Worm (Caenorhabditis elegans): ENCODE measurements around the gene pxn-1.
A peak's percentile ranks its signal among the peaks of the same experiment; 100 is the strongest.

Gene pxn-1

ce11 chrV:8494260-8494939 lies at the start of gene pxn-1:
Gene pxn-1, plus strand, starts transcription at chrV:8494889.
- peak; percentile 74 for TF ChIP-seq unc-55 (GFP tag; optimal IDR thresholded peaks at IDR 0.05)
- TF ChIP-seq lin-39 (tag; optimal IDR thresholded peaks at IDR 0.05), result no peak
- peak; percentile 73 for TF ChIP-seq mab-5 (tag; optimal IDR thresholded peaks at IDR 0.05)

- TF ChIP-seq nhr-237 (tag; optimal IDR thresholded peaks at IDR 0.05), result no peak
- TF ChIP-seq nhr-21 (tag; optimal IDR thresholded peaks at IDR 0.05), result peak; percentile 14
- no peak for TF ChIP-seq ama-1 (optimal IDR thresholded peaks at IDR 0.05)
- TF ChIP-seq ceh-16 (tag; optimal IDR thresholded peaks at IDR 0.05), result no peak
- TF ChIP-seq lin-11 (tag; optimal IDR thresholded peaks at IDR 0.05), result no peak
- TF ChIP-seq blmp-1 (tag; optimal IDR thresholded peaks at IDR 0.05; ENCODE audit: insufficient read depth), result no peak
- peak; percentile 50 for TF ChIP-seq crh-2 (tag; optimal IDR thresholded peaks at IDR 0.05)
- no peak for TF ChIP-seq mbf-1 (tag; optimal IDR thresholded peaks at IDR 0.05)
- TF ChIP-seq sma-3 (GFP tag; optimal IDR thresholded peaks at IDR 0.05), result peak; percentile 66
- peak; percentile 48 for TF ChIP-seq gmeb-1 (tag; optimal IDR thresholded peaks at IDR 0.05)
- no peak for TF ChIP-seq dmd-4 (tag; optimal IDR thresholded peaks at IDR 0.05)
- TF ChIP-seq ceh-82 (tag; optimal IDR thresholded peaks at IDR 0.05), result no peak
- peak; percentile 33 for TF ChIP-seq nhr-25 (tag; optimal IDR thresholded peaks at IDR 0.05)
- TF ChIP-seq aly-2 (tag; optimal IDR thresholded peaks at IDR 0.05), result no peak
- no peak for TF ChIP-seq lin-39 (tag; optimal IDR thresholded peaks at IDR 0.05)
- no peak for TF ChIP-seq lin-13 (GFP tag; optimal IDR thresholded peaks at IDR 0.05)
- TF ChIP-seq lsy-2 (tag; optimal IDR thresholded peaks at IDR 0.05), result peak in 1 of 2 experiments; percentile 20
- peak; percentile 56 for TF ChIP-seq nhr-129 (tag; optimal IDR thresholded peaks at IDR 0.05)
- TF ChIP-seq C34F6.9 (tag; optimal IDR thresholded peaks at IDR 0.05), result peak; percentile 16
- TF ChIP-seq snpc-4 (tag; optimal IDR thresholded peaks at IDR 0.05), result peak; percentile 1
- no peak for TF ChIP-seq mdl-1 (tag; optimal IDR thresholded peaks at IDR 0.05)
- TF ChIP-seq F13H6.1 (tag; optimal IDR thresholded peaks at IDR 0.05), result peak; percentile 38
- no peak for TF ChIP-seq Y55F3AM.14 (GFP tag; optimal IDR thresholded peaks at IDR 0.05)
- TF ChIP-seq sma-9 (GFP tag; optimal IDR thresholded peaks at IDR 0.05), result peak; percentile 56
- no peak for TF ChIP-seq sma-9 (tag; optimal IDR thresholded peaks at IDR 0.05)
- no peak for TF ChIP-seq elt-3 (tag; optimal IDR thresholded peaks at IDR 0.05)
- no peak for TF ChIP-seq nhr-10 (tag; optimal IDR thresholded peaks at IDR 0.05)
- TF ChIP-seq sem-4 (tag; optimal IDR thresholded peaks at IDR 0.05), result no peak
- peak; percentile 65 for TF ChIP-seq fos-1 (tag; optimal IDR thresholded peaks at IDR 0.05)
Observed at ce11 chrV:8445636-8446035, 49.1 kb upstream of the pxn-1 start.

- TF ChIP-seq skn-1 (tag; optimal IDR thresholded peaks at IDR 0.05) (no peak), ceh-82 (tag; optimal IDR thresholded peaks at IDR 0.05) (no peak), ZK546.5 (tag; optimal IDR thresholded peaks at IDR 0.05) (no peak), egl-27 (tag; optimal IDR thresholded peaks at IDR 0.05) (no peak), nhr-11 (tag; optimal IDR thresholded peaks at IDR 0.05) (no peak), sma-3 (GFP tag; optimal IDR thresholded peaks at IDR 0.05) (no peak), ceh-16 (tag; optimal IDR thresholded peaks at IDR 0.05) (no peak), nhr-25 (tag; optimal IDR thresholded peaks at IDR 0.05) (no peak), peb-1 (tag; optimal IDR thresholded peaks at IDR 0.05) (no peak), nhr-23 (tag; optimal IDR thresholded peaks at IDR 0.05) (no peak), nhr-6 (tag; optimal IDR thresholded peaks at IDR 0.05) (no peak), mdl-1 (tag; optimal IDR thresholded peaks at IDR 0.05) (no peak), blmp-1 (tag; optimal IDR thresholded peaks at IDR 0.05; ENCODE audit: insufficient read depth) (no peak), unc-55 (GFP tag; optimal IDR thresholded peaks at IDR 0.05) (no peak), dmd-4 (tag; optimal IDR thresholded peaks at IDR 0.05) (no peak), lsy-2 (tag; optimal IDR thresholded peaks at IDR 0.05) (no peak)
Observed at ce11 chrV:8447928-8448327, 46.8 kb upstream of the pxn-1 start, which contains the start of gene T23B12.5. Gene T23B12.5, minus strand, starts transcription at chrV:8448028.

ce11 chrV:8449241-8449640 lies 45.4 kb upstream of the pxn-1 start:
- peak; percentile 78 for TF ChIP-seq nhr-25 (tag; optimal IDR thresholded peaks at IDR 0.05)
- peak; percentile 27 for TF ChIP-seq sma-9 (GFP tag; optimal IDR thresholded peaks at IDR 0.05)
- TF ChIP-seq sma-9 (tag; optimal IDR thresholded peaks at IDR 0.05), result no peak
- peak; percentile 45 for TF ChIP-seq sma-3 (GFP tag; optimal IDR thresholded peaks at IDR 0.05)
- no peak for TF ChIP-seq dmd-4 (tag; optimal IDR thresholded peaks at IDR 0.05)

Measured in whole organism, L2 larva.